Fruit fly (Drosophila melanogaster) whole organism, embryonic: ENCODE measurements around the gene CG33346.
A peak's percentile ranks its signal among the peaks of the same experiment; 100 is the strongest.

ENCODE experiments used
- Abd-B ChIP-seq: fragments of 200-800 bp; sonication (Bioruptor generic); optimal IDR thresholded peaks from 2 replicates; lab custom pipeline; 2018; ENCODE audit warnings: missing biosample characterization, mild to moderate bottlenecking, missing genetic modification characterization, moderate library complexity
- BEAF-32 ChIP-seq: fragments of 200-800 bp; sonication (Bioruptor generic); optimal IDR thresholded peaks from 3 replicates; lab custom pipeline; 2017; ENCODE audit warnings: missing biosample characterization, missing genetic modification characterization, mild to moderate bottlenecking, moderate library complexity, missing genetic modification reagents
- CG10366 ChIP-seq: fragments of 200-800 bp; sonication (Bioruptor generic); IDR thresholded peaks from 2 replicates; pipeline ENCODE4 v1.3.6; 2022; ENCODE audit warnings: missing biosample characterization, missing genetic modification characterization
- CG10462 ChIP-seq: fragments of 200-800 bp; sonication (Bioruptor generic); optimal IDR thresholded peaks from 2 replicates; lab custom pipeline; 2016; ENCODE audit warnings: missing biosample characterization, missing genetic modification characterization
- CG11456 ChIP-seq: fragments of 200-800 bp; sonication (Bioruptor generic); IDR thresholded peaks from 3 replicates; pipeline ENCODE4 v1.3.6; 2022; ENCODE audit warnings: missing biosample characterization, missing genetic modification characterization
- CG12391 ChIP-seq: fragments of 200-800 bp; sonication (Bioruptor generic); optimal IDR thresholded peaks from 3 replicates; lab custom pipeline; 2018; ENCODE audit warnings: missing biosample characterization, mild to moderate bottlenecking, missing genetic modification characterization, moderate library complexity
- CG15269 ChIP-seq: fragments of 200-800 bp; sonication (Bioruptor generic); optimal IDR thresholded peaks from 2 replicates; lab custom pipeline; 2018; ENCODE audit warnings: missing biosample characterization, mild to moderate bottlenecking, missing genetic modification characterization, moderate library complexity
- CG15696 ChIP-seq: fragments of 200-800 bp; sonication (Bioruptor generic); optimal IDR thresholded peaks from 2 replicates; lab custom pipeline; 2019; ENCODE audit warnings: missing biosample characterization, mild to moderate bottlenecking, missing genetic modification characterization, moderate library complexity
- CG3163 ChIP-seq: fragments of 200-800 bp; sonication (Bioruptor generic); optimal IDR thresholded peaks from 3 replicates; lab custom pipeline; 2016; ENCODE audit warnings: missing biosample characterization, missing genetic modification characterization
- CG32772 ChIP-seq: fragments of 200-800 bp; sonication (Bioruptor generic); IDR thresholded peaks from 2 replicates; pipeline ENCODE4 v1.3.6; 2022; ENCODE audit warnings: missing biosample characterization, missing genetic modification characterization
- CG33213 ChIP-seq: fragments of 200-800 bp; sonication (Bioruptor generic); optimal IDR thresholded peaks from 3 replicates; lab custom pipeline; 2016; ENCODE audit warnings: missing biosample characterization, missing genetic modification characterization
- CG34376 ChIP-seq: fragments of 200-800 bp; sonication (Bioruptor generic); optimal IDR thresholded peaks from 2 replicates; lab custom pipeline; 2018; ENCODE audit warnings: missing biosample characterization, mild to moderate bottlenecking, missing genetic modification characterization
- CG5180 ChIP-seq: fragments of 200-800 bp; sonication (Bioruptor generic); optimal IDR thresholded peaks from 3 replicates; lab custom pipeline; 2017; ENCODE audit warnings: missing biosample characterization, missing genetic modification characterization, mild to moderate bottlenecking, moderate library complexity, missing genetic modification reagents
- CG6854 ChIP-seq: fragments of 200-800 bp; sonication (Bioruptor generic); optimal IDR thresholded peaks from 3 replicates; lab custom pipeline; 2017; ENCODE audit warnings: missing biosample characterization, mild to moderate bottlenecking, missing genetic modification characterization
- CG7556 ChIP-seq: fragments of 200-800 bp; sonication (Bioruptor generic); optimal IDR thresholded peaks from 2 replicates; lab custom pipeline; 2017; ENCODE audit warnings: missing biosample characterization, mild to moderate bottlenecking, missing genetic modification characterization
- CG8388 ChIP-seq: fragments of 200-800 bp; sonication (Bioruptor generic); optimal IDR thresholded peaks from 2 replicates; lab custom pipeline; 2019; ENCODE audit warnings: missing biosample characterization, mild to moderate bottlenecking, missing genetic modification characterization, moderate library complexity
- CG8765 ChIP-seq: fragments of 200-800 bp; sonication (Bioruptor generic); IDR thresholded peaks from 2 replicates; pipeline ENCODE4 v1.3.6; 2022; ENCODE audit warnings: missing biosample characterization, missing genetic modification characterization
- CG9215 ChIP-seq: fragments of 200-800 bp; sonication (Bioruptor generic); IDR thresholded peaks from 2 replicates; pipeline ENCODE4 v1.3.6; 2022; ENCODE audit warnings: missing biosample characterization, missing genetic modification characterization
- CG9437 ChIP-seq: fragments of 200-800 bp; sonication (Bioruptor generic); optimal IDR thresholded peaks from 2 replicates; lab custom pipeline; 2018; ENCODE audit warnings: missing biosample characterization, mild to moderate bottlenecking, missing genetic modification characterization
- CG9609 ChIP-seq: fragments of 200-800 bp; sonication (Bioruptor generic); optimal IDR thresholded peaks from 3 replicates; lab custom pipeline; 2016; ENCODE audit warnings: missing biosample characterization, missing genetic modification characterization
- CoRest ChIP-seq: fragments of 200-800 bp; sonication (Bioruptor generic); optimal IDR thresholded peaks from 3 replicates; lab custom pipeline; 2018; ENCODE audit warnings: missing biosample characterization, mild to moderate bottlenecking, missing genetic modification characterization, moderate library complexity
- Dp ChIP-seq: fragments of 200-800 bp; sonication (Bioruptor generic); optimal IDR thresholded peaks from 2 replicates; lab custom pipeline; 2018; ENCODE audit warnings: missing biosample characterization, mild to moderate bottlenecking, missing genetic modification characterization, moderate library complexity
- E2f2 ChIP-seq: fragments of 200-800 bp; sonication (Bioruptor generic); IDR thresholded peaks from 2 replicates; pipeline ENCODE4 v1.3.6; 2022; ENCODE audit warnings: missing biosample characterization, missing genetic modification characterization
- Hmx ChIP-seq: fragments of 200-800 bp; sonication (Bioruptor generic); optimal IDR thresholded peaks from 2 replicates; lab custom pipeline; 2016; ENCODE audit warnings: missing biosample characterization, missing genetic modification characterization
- Hr51 ChIP-seq, 2 experiments: fragments of 200-800 bp; sonication (Bioruptor generic); optimal IDR thresholded peaks; 2 replicates in 1 of 2; 3 replicates in 1 of 2; lab custom pipeline; 2016 to 2018; ENCODE audit warnings: missing biosample characterization in 2 of 2, missing genetic modification characterization in 2 of 2, mild to moderate bottlenecking in 1 of 2, moderate library complexity in 1 of 2
- Kr ChIP-seq: fragments of 200-800 bp; sonication (Bioruptor generic); optimal IDR thresholded peaks from 2 replicates; lab custom pipeline; 2017; ENCODE audit warnings: missing biosample characterization, mild to moderate bottlenecking, missing genetic modification characterization
- Opbp ChIP-seq: fragments of 200-800 bp; sonication (Bioruptor generic); IDR thresholded peaks from 3 replicates; pipeline ENCODE4 v1.3.6; 2022; ENCODE audit warnings: missing biosample characterization, missing genetic modification characterization; ENCODE audit not compliant: partially characterized antibody
- Pdp1 ChIP-seq, 2 experiments: fragments of 200-800 bp; sonication (Bioruptor generic); optimal IDR thresholded peaks; 3 replicates each; lab custom pipeline; 2016; ENCODE audit warnings: missing biosample characterization in 2 of 2, missing genetic modification characterization in 2 of 2, mild to moderate bottlenecking in 1 of 2, moderate library complexity in 1 of 2
- Rx ChIP-seq: fragments of 200-800 bp; sonication (Bioruptor generic); IDR thresholded peaks from 2 replicates; pipeline ENCODE4 v1.3.6; 2022; ENCODE audit warnings: missing biosample characterization, missing genetic modification characterization
- aop ChIP-seq: fragments of 200-800 bp; sonication (Bioruptor generic); IDR thresholded peaks from 2 replicates; pipeline ENCODE4 v1.3.6; 2022; ENCODE audit warnings: missing biosample characterization, missing genetic modification characterization
- ato ChIP-seq: fragments of 200-800 bp; sonication (Bioruptor generic); IDR thresholded peaks from 2 replicates; pipeline ENCODE4 v1.3.6; 2022; ENCODE audit warnings: missing biosample characterization, missing genetic modification characterization; ENCODE audit not compliant: partially characterized antibody
- bcd ChIP-seq: fragments of 200-800 bp; sonication (Bioruptor generic); optimal IDR thresholded peaks from 2 replicates; lab custom pipeline; 2017; ENCODE audit warnings: missing biosample characterization, mild to moderate bottlenecking, missing genetic modification characterization
- dan ChIP-seq: fragments of 200-800 bp; sonication (Bioruptor generic); IDR thresholded peaks from 2 replicates; pipeline ENCODE4 v1.3.6; 2022; ENCODE audit warnings: missing biosample characterization, missing genetic modification characterization
- dysf ChIP-seq: fragments of 200-800 bp; sonication (Bioruptor generic); IDR thresholded peaks from 3 replicates; pipeline ENCODE4 v1.3.6; 2022; ENCODE audit warnings: missing biosample characterization, missing genetic modification characterization
- esg ChIP-seq: fragments of 200-800 bp; sonication (Bioruptor generic); conservative IDR thresholded peaks from 2 replicates; pipeline ENCODE4 v1.3.6; 2022; ENCODE audit warnings: missing biosample characterization, missing genetic modification characterization
- fd3F ChIP-seq: fragments of 200-800 bp; sonication (Bioruptor generic); optimal IDR thresholded peaks from 2 replicates; lab custom pipeline; 2018; ENCODE audit warnings: missing biosample characterization, mild to moderate bottlenecking, missing genetic modification characterization, moderate library complexity
- grau ChIP-seq: fragments of 200-800 bp; optimal IDR thresholded peaks from 3 replicates; lab custom pipeline; 2019; ENCODE audit warnings: missing biosample characterization, mild to moderate bottlenecking, missing genetic modification characterization, moderate library complexity
- jumu ChIP-seq: fragments of 200-800 bp; sonication (Bioruptor generic); optimal IDR thresholded peaks from 3 replicates; lab custom pipeline; 2016; ENCODE audit warnings: missing biosample characterization, missing genetic modification characterization
- lbe ChIP-seq: fragments of 200-800 bp; sonication (Bioruptor generic); optimal IDR thresholded peaks from 2 replicates; lab custom pipeline; 2016; ENCODE audit warnings: missing biosample characterization, mild to moderate bottlenecking, missing genetic modification characterization
- lmd ChIP-seq: fragments of 200-800 bp; sonication (Bioruptor generic); IDR thresholded peaks from 2 replicates; pipeline ENCODE4 v1.3.6; 2022; ENCODE audit warnings: missing biosample characterization, missing genetic modification characterization
- oc ChIP-seq: fragments of 200-800 bp; sonication (Bioruptor generic); optimal IDR thresholded peaks from 2 replicates; lab custom pipeline; 2018; ENCODE audit warnings: missing biosample characterization, mild to moderate bottlenecking, missing genetic modification characterization, moderate library complexity
- p53 ChIP-seq: fragments of 200-800 bp; sonication (Bioruptor generic); optimal IDR thresholded peaks from 2 replicates; lab custom pipeline; 2016; ENCODE audit warnings: missing biosample characterization, missing genetic modification characterization
- peb ChIP-seq: fragments of 200-800 bp; sonication (Bioruptor generic); IDR thresholded peaks from 2 replicates; pipeline ENCODE4 v1.3.6; 2022; ENCODE audit warnings: missing biosample characterization, missing genetic modification characterization
- prd ChIP-seq, 3 experiments: fragments of >200 bp in 2 of 3; fragments of 200-800 bp in 1 of 3; sonication (Bioruptor generic) in 1 of 3; optimal IDR thresholded peaks in 2 of 3; IDR thresholded peaks in 1 of 3; 2 replicates in 2 of 3; 3 replicates in 1 of 3; pipeline versions ENCODE4 v1.3.6 to Lab custom; 2017 to 2022; ENCODE audit warnings: missing biosample characterization in 1 of 3, missing genetic modification characterization in 1 of 3
- seq ChIP-seq: fragments of 200-800 bp; sonication (Bioruptor generic); IDR thresholded peaks from 2 replicates; pipeline ENCODE4 v1.3.6; 2022; ENCODE audit warnings: missing biosample characterization, missing genetic modification characterization
- sisA ChIP-seq: fragments of 200-800 bp; sonication (Bioruptor generic); IDR thresholded peaks from 2 replicates; pipeline ENCODE4 v1.3.6; 2022; ENCODE audit warnings: missing biosample characterization, missing genetic modification characterization
- so ChIP-seq: fragments of 200-800 bp; sonication (Bioruptor generic); IDR thresholded peaks from 3 replicates; pipeline ENCODE4 v1.3.6; 2022; ENCODE audit warnings: missing biosample characterization, missing genetic modification characterization
- vnd ChIP-seq: fragments of 200-800 bp; sonication (Bioruptor generic); IDR thresholded peaks from 3 replicates; pipeline ENCODE4 v1.3.6; 2022; ENCODE audit warnings: missing biosample characterization, missing genetic modification characterization; ENCODE audit not compliant: partially characterized antibody
- zen2 ChIP-seq: fragments of 200-800 bp; sonication (Bioruptor generic); IDR thresholded peaks from 3 replicates; pipeline ENCODE4 v1.3.6; 2022; ENCODE audit warnings: missing biosample characterization, missing genetic modification characterization; ENCODE audit not compliant: partially characterized antibody

Gene CG33346

dm6 chr3R:28629186-28629979, 39.6 kb upstream of the CG33346 start (continued):
- TF ChIP-seq CG9609 (GFP tag; lab: Kevin White, UChicago) (no peak), ato (GFP tag; lab: Robert Waterston, UW) (no peak), seq (GFP tag; lab: Robert Waterston, UW) (no peak), dan (GFP tag; lab: Robert Waterston, UW) (no peak), Hr51 (GFP tag; optimal IDR thresholded peaks at IDR 0.05; lab: Kevin White, UChicago) (peak in 1 of 2 experiments; percentile 22), dysf (GFP tag; lab: Robert Waterston, UW) (no peak), peb (GFP tag; lab: Robert Waterston, UW) (no peak), E2f2 (no peak), CG15269 (no peak), CG9215 (GFP tag; lab: Robert Waterston, UW) (no peak), Kr (GFP tag; lab: Kevin White, UChicago) (no peak), CG12391 (tag; lab: Kevin White, UChicago) (peak; percentile 13), CG32772 (no peak), zen2 (GFP tag; lab: Robert Waterston, UW) (no peak), CG7556 (GFP tag; lab: Kevin White, UChicago) (peak; percentile 27), Pdp1 (GFP tag; optimal IDR thresholded peaks at IDR 0.05; lab: Kevin White, UChicago) (peak in 1 of 2 experiments; percentile 85), CG5180 (no peak), CG6854 (no peak), CG33213 (no peak), so (GFP tag; lab: Robert Waterston, UW) (no peak), sisA (GFP tag; lab: Robert Waterston, UW) (no peak), CG8388 (peak; percentile 2), grau (peak; percentile 23), Opbp (GFP tag; lab: Robert Waterston, UW) (no peak), p53 (GFP tag; lab: Kevin White, UChicago) (no peak), aop (no peak), CG9437 (peak; percentile 15), lmd (GFP tag; lab: Robert Waterston, UW) (no peak), CG10366 (GFP tag; lab: Robert Waterston, UW) (no peak), lbe (GFP tag; lab: Kevin White, UChicago) (no peak), CG34376 (no peak), CG15696 (tag; lab: Kevin White, UChicago) (no peak), esg (GFP tag; lab: Robert Waterston, UW) (no peak), prd (optimal IDR thresholded peaks at IDR 0.05; lab: Kevin White, UChicago) (no peak), prd (GFP tag; IDR thresholded peaks at IDR 0.05; lab: Robert Waterston, UW) (no peak), jumu (GFP tag; lab: Kevin White, UChicago) (no peak), oc (tag; lab: Kevin White, UChicago) (no peak), bcd (GFP tag; lab: Kevin White, UChicago) (no peak), Dp (no peak), CG8765 (GFP tag; lab: Robert Waterston, UW) (no peak), Hmx (no peak), BEAF-32 (no peak), CG3163 (GFP tag; lab: Kevin White, UChicago) (no peak), vnd (GFP tag; lab: Robert Waterston, UW) (no peak), CG10462 (GFP tag; lab: Kevin White, UChicago) (no peak), CoRest (tag; lab: Kevin White, UChicago) (peak; percentile 32), CG11456 (no peak), Rx (GFP tag; lab: Robert Waterston, UW) (no peak), fd3F (GFP tag; lab: Kevin White, UChicago) (no peak), Abd-B (GFP tag; lab: Kevin White, UChicago) (no peak)
